Worm (Caenorhabditis elegans): Measurements from ENCODE around the gene ZK488.6.

The ZK488.6 gene

DNA sequence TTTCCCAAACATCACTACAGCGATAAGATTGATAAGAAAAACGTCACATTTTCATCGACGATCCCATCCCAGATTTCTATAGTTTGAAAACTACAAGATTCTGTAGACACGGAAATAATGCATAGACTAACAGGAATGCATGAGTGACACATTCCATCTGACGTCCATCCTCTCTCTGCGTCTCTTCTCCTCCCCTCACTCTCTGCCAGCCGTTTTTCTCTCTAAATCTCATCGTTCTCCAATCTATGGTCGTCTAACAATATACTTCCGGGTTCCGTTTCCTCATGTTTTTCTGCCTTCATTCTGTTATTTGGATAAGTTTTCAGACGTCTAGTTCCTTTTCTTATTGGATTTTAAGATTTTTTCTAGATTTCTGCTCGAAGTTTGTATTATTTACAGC is 28.8 kb downstream of the ZK488.6 start, which contains the start of gene F48G7.4 (continued):
- no peak for TF ChIP-seq mab-9 (GFP tag; IDR thresholded peaks at IDR 0.05)
- peak; percentile 47 for TF ChIP-seq irx-1 (tag; optimal IDR thresholded peaks at IDR 0.05)
- TF ChIP-seq F16B12.6 (tag; optimal IDR thresholded peaks at IDR 0.05) = peak; percentile 5
- TF ChIP-seq unc-86 (tag; optimal IDR thresholded peaks at IDR 0.05) = peak; percentile 90
- peak; percentile 86 for TF ChIP-seq nhr-47 (tag; optimal IDR thresholded peaks at IDR 0.05)
- no peak for TF ChIP-seq zip-4 (GFP tag; optimal IDR thresholded peaks at IDR 0.05)
- peak; percentile 54 for TF ChIP-seq aly-2 (tag; optimal IDR thresholded peaks at IDR 0.05)
- TF ChIP-seq dpl-1 (GFP tag; optimal IDR thresholded peaks at IDR 0.05) = peak; percentile 22 to 44 (median 32)
- TF ChIP-seq sup-37 (GFP tag; optimal IDR thresholded peaks at IDR 0.05) = no peak
- TF ChIP-seq xbp-1 (tag; optimal IDR thresholded peaks at IDR 0.05) = peak; percentile 64
- peak; percentile 67 for TF ChIP-seq rnt-1 (tag; optimal IDR thresholded peaks at IDR 0.05)
- TF ChIP-seq ztf-4 (tag; optimal IDR thresholded peaks at IDR 0.05) = peak; percentile 73
- no peak for TF ChIP-seq elt-2 (tag; optimal IDR thresholded peaks at IDR 0.05)
- no peak for TF ChIP-seq unc-130 (tag; optimal IDR thresholded peaks at IDR 0.05)
- TF ChIP-seq nhr-77 (tag; optimal IDR thresholded peaks at IDR 0.05) = peak; percentile 23
- TF ChIP-seq unc-30 (tag; optimal IDR thresholded peaks at IDR 0.05) = no peak
- TF ChIP-seq blmp-1 (tag; optimal IDR thresholded peaks at IDR 0.05) = no peak
- peak; percentile 91 for TF ChIP-seq nhr-71 (tag; optimal IDR thresholded peaks at IDR 0.05)
- TF ChIP-seq nhr-84 (tag; optimal IDR thresholded peaks at IDR 0.05) = no peak
- no peak for TF ChIP-seq aha-1 (tag; optimal IDR thresholded peaks at IDR 0.05)
- no peak for TF ChIP-seq ceh-8 (GFP tag; optimal IDR thresholded peaks at IDR 0.05)
- TF ChIP-seq fkh-4 (tag; optimal IDR thresholded peaks at IDR 0.05; ENCODE audit: borderline replicate concordance) = no peak
- TF ChIP-seq fkh-10 (GFP tag; optimal IDR thresholded peaks at IDR 0.05) = peak; percentile 38
- TF ChIP-seq lir-3 (tag; optimal IDR thresholded peaks at IDR 0.05; ENCODE audit: poor library complexity) = peak; percentile 62
- no peak for TF ChIP-seq ceh-88 (GFP tag; IDR thresholded peaks at IDR 0.05)
- no peak for TF ChIP-seq vab-15 (tag; optimal IDR thresholded peaks at IDR 0.05)
- TF ChIP-seq lin-39 (tag; optimal IDR thresholded peaks at IDR 0.05) = no peak
- peak; percentile 3 for TF ChIP-seq pax-3 (tag; optimal IDR thresholded peaks at IDR 0.05)
- TF ChIP-seq zag-1 (tag; optimal IDR thresholded peaks at IDR 0.05) = peak; percentile 26
- no peak for TF ChIP-seq ztf-11 (tag; optimal IDR thresholded peaks at IDR 0.05)
- peak; percentile 60 for TF ChIP-seq nhr-19 (GFP tag; conservative IDR thresholded peaks at IDR 0.05)

DNA sequence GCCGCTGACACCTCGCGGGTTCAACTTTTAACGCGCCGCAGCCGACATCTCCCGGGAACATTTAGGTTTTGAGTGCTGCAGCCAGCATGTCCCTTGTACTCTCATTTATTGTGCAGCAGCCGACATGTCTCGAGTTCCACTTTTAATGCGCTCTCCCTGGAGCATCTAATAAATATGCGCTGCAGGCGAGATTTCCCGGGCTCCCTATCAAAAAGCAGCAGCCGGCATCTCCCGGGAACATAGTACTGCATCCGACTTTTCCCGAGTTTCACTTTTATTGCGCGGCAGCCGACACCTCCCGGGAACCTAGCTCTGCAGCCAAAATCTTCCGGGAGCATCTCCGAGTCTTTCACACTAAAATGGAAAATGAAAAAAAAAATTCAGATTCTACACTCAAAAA is 30.7 kb downstream of the ZK488.6 start:
- no peak for TF ChIP-seq fkh-4 (tag; optimal IDR thresholded peaks at IDR 0.05; ENCODE audit: borderline replicate concordance)
- no peak for TF ChIP-seq tbx-2 (tag; optimal IDR thresholded peaks at IDR 0.05)
- TF ChIP-seq swsn-7 (tag; optimal IDR thresholded peaks at IDR 0.05) = no peak
- no peak for TF ChIP-seq pax-3 (tag; optimal IDR thresholded peaks at IDR 0.05)
- no peak for TF ChIP-seq snu-23 (GFP tag; optimal IDR thresholded peaks at IDR 0.05)
- no peak for TF ChIP-seq sup-37 (GFP tag; optimal IDR thresholded peaks at IDR 0.05)
- no peak for TF ChIP-seq nhr-19 (GFP tag; conservative IDR thresholded peaks at IDR 0.05)
- no peak for TF ChIP-seq fkh-8 (tag; optimal IDR thresholded peaks at IDR 0.05)
- no peak for TF ChIP-seq dpl-1 (GFP tag; optimal IDR thresholded peaks at IDR 0.05)
- TF ChIP-seq C34B4.2 (tag; optimal IDR thresholded peaks at IDR 0.05) = no peak

DNA sequence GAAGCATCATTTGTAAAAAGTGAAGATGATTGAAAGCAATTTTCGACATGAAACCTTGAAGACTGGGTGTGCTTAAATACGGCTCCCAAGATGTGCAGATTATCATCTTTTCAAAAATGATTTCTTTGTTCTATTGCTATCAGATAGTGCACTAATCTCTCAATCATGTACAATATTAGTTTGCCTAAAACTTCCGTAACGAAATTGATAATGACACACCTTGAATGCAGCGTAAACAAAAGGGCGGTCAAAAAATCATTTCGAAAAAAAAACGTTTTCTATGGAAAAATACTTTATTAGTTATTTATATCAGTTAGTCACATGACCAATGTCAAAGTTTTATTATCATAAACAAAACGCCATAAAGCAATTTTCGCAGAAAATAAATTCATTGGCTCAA is 32.6 kb downstream of the ZK488.6 start, which contains the start of gene F48G7.5:
F48G7.5 (minus strand) TSS at position 34 of the 400 bp plus-strand sequence.
- TF ChIP-seq nhr-76 (tag; optimal IDR thresholded peaks at IDR 0.05) (no peak), zip-4 (GFP tag; optimal IDR thresholded peaks at IDR 0.05) (no peak), elt-3 (tag; optimal IDR thresholded peaks at IDR 0.05) (no peak), F16B12.6 (tag; optimal IDR thresholded peaks at IDR 0.05) (no peak), elt-2 (tag; optimal IDR thresholded peaks at IDR 0.05) (peak; percentile 29), ceh-90 (tag; optimal IDR thresholded peaks at IDR 0.05) (no peak), vab-15 (tag; optimal IDR thresholded peaks at IDR 0.05) (no peak), unc-62 (GFP tag; optimal IDR thresholded peaks at IDR 0.05) (no peak)

All from whole organism, L1 larva.